Worm (Caenorhabditis elegans) whole organism, L1 larva: ENCODE data around the gene spp-28.
A peak's percentile ranks its signal among the peaks of the same experiment; 100 is the strongest.

Experiments used
- C04F5.9 ChIP-seq: sonication (generic microtip); optimal IDR thresholded peaks from 2 replicates; lab custom pipeline; 2016; ENCODE audit warnings: missing genetic modification characterization, missing compliant biosample characterization
- C16A3.4 ChIP-seq: fragments of 150-350 bp; optimal IDR thresholded peaks from 2 replicates; lab custom pipeline; 2014; ENCODE audit warnings: missing biosample characterization, missing genetic modification characterization
- Y116A8C.19 ChIP-seq: sonication (generic microtip); optimal IDR thresholded peaks from 2 replicates; lab custom pipeline; 2016; ENCODE audit warnings: missing compliant biosample characterization, missing genetic modification characterization, borderline replicate concordance
- aly-2 ChIP-seq: fragments of 150-350 bp; optimal IDR thresholded peaks from 2 replicates; lab custom pipeline; 2014; ENCODE audit warnings: missing biosample characterization, missing genetic modification characterization
- ama-1 ChIP-seq: fragments of 150-350 bp; optimal IDR thresholded peaks from 2 replicates; lab custom pipeline; 2014
- blmp-1 ChIP-seq: fragments of 150-350 bp; optimal IDR thresholded peaks from 2 replicates; lab custom pipeline; 2014; ENCODE audit warnings: missing biosample characterization, missing genetic modification characterization
- ceh-63 ChIP-seq: fragments of 200-800 bp; sonication (Bioruptor generic); optimal IDR thresholded peaks from 2 replicates; lab custom pipeline; 2018; ENCODE audit warnings: mild to moderate bottlenecking, missing genetic modification characterization, missing compliant biosample characterization
- ceh-8 ChIP-seq: fragments of 200-800 bp; sonication (Bioruptor generic); optimal IDR thresholded peaks from 2 replicates; lab custom pipeline; 2018; ENCODE audit warnings: mild to moderate bottlenecking, missing genetic modification characterization, moderate library complexity, missing compliant biosample characterization
- ces-1 ChIP-seq: fragments of 150-350 bp; optimal IDR thresholded peaks from 2 replicates; lab custom pipeline; 2014; ENCODE audit warnings: missing biosample characterization, missing genetic modification reagents, missing genetic modification characterization
- dsc-1 ChIP-seq: sonication (generic microtip); optimal IDR thresholded peaks from 2 replicates; lab custom pipeline; 2016; ENCODE audit warnings: mild to moderate bottlenecking, missing genetic modification characterization, missing compliant biosample characterization
- efl-1 ChIP-seq, 4 experiments: fragments of 150-350 bp; optimal IDR thresholded peaks in 3 of 4; peaks in 1 of 4; 1 replicate in 1 of 4; 2 replicates in 3 of 4; lab custom pipeline; 2014; ENCODE audit warnings: missing biosample characterization in 2 of 4, missing genetic modification characterization in 2 of 4, missing genetic modification reagents in 2 of 4
- egl-13 ChIP-seq: sonication (generic microtip); optimal IDR thresholded peaks from 2 replicates; lab custom pipeline; 2016; ENCODE audit warnings: missing genotype, missing genetic modification reagents, missing genetic modification characterization, missing compliant biosample characterization
- egl-27 ChIP-seq, 2 experiments: fragments of 150-350 bp in 1 of 2; sonication (generic microtip); optimal IDR thresholded peaks; 3 replicates each; lab custom pipeline; 2017 to 2018; ENCODE audit warnings: missing biosample characterization in 2 of 2, missing genetic modification characterization in 2 of 2, missing genetic modification reagents in 2 of 2
- elt-2 ChIP-seq: sonication (generic microtip); optimal IDR thresholded peaks from 2 replicates; lab custom pipeline; 2016; ENCODE audit warnings: missing genetic modification characterization, mild to moderate bottlenecking, inconsistent platforms, missing compliant biosample characterization, missing genetic modification reagents
- elt-3 ChIP-seq, 6 experiments: fragments of 150-350 bp in 1 of 6; sonication (generic microtip); optimal IDR thresholded peaks; 2 replicates each; lab custom pipeline; 2017 to 2018; ENCODE audit warnings: missing biosample characterization in 6 of 6, missing genetic modification characterization in 6 of 6, inconsistent platforms in 1 of 6
- ets-5 ChIP-seq: fragments of 200-800 bp; sonication (Bioruptor generic); IDR thresholded peaks from 2 replicates; pipeline ENCODE4 v1.3.6; 2022; ENCODE audit warnings: missing genetic modification characterization, missing compliant biosample characterization
- fkh-8 ChIP-seq: sonication (generic microtip); optimal IDR thresholded peaks from 2 replicates; lab custom pipeline; 2016; ENCODE audit warnings: mild to moderate bottlenecking, missing genetic modification characterization, missing compliant biosample characterization
- grh-1 ChIP-seq: fragments of 200-800 bp; sonication (Bioruptor generic); IDR thresholded peaks from 2 replicates; pipeline ENCODE4 v1.3.6; 2022; ENCODE audit warnings: missing genetic modification reagents, missing genetic modification characterization, missing compliant biosample characterization
- hlh-17 ChIP-seq: fragments of 200-800 bp; sonication (Bioruptor generic); optimal IDR thresholded peaks from 2 replicates; lab custom pipeline; 2018; ENCODE audit warnings: missing genetic modification characterization, mild to moderate bottlenecking, missing compliant biosample characterization, moderate library complexity, borderline replicate concordance
- hlh-4 ChIP-seq: sonication (generic microtip); optimal IDR thresholded peaks from 2 replicates; lab custom pipeline; 2016; ENCODE audit warnings: mild to moderate bottlenecking, missing genetic modification characterization, missing compliant biosample characterization
- isw-1 ChIP-seq: fragments of 200-800 bp; sonication (Bioruptor generic); IDR thresholded peaks from 2 replicates; pipeline ENCODE4 v1.3.6; 2022; ENCODE audit warnings: missing genetic modification characterization, missing compliant biosample characterization
- lin-13 ChIP-seq: fragments of 150-350 bp; optimal IDR thresholded peaks from 2 replicates; lab custom pipeline; 2014; ENCODE audit warnings: missing biosample characterization, missing genetic modification reagents, missing genetic modification characterization
- lin-14 ChIP-seq: fragments of 200-800 bp; sonication (Bioruptor generic); optimal IDR thresholded peaks from 2 replicates; lab custom pipeline; 2018; ENCODE audit warnings: mild to moderate bottlenecking, missing genetic modification characterization, moderate library complexity, missing compliant biosample characterization
- lin-35 ChIP-seq, 2 experiments: fragments of 150-350 bp; optimal IDR thresholded peaks; 2 replicates each; lab custom pipeline; 2014; ENCODE audit warnings: missing biosample characterization in 2 of 2, missing genetic modification characterization in 2 of 2, missing genetic modification reagents in 2 of 2
- lsy-2 ChIP-seq, 2 experiments: fragments of 150-350 bp; optimal IDR thresholded peaks; 2 replicates each; lab custom pipeline; 2014; ENCODE audit warnings: missing biosample characterization in 2 of 2, missing genetic modification characterization in 2 of 2
- mep-1 ChIP-seq: fragments of 150-350 bp; optimal IDR thresholded peaks from 2 replicates; lab custom pipeline; 2014; ENCODE audit warnings: missing biosample characterization, missing genetic modification characterization
- nhr-11 ChIP-seq: fragments of 150-350 bp; optimal IDR thresholded peaks from 2 replicates; lab custom pipeline; 2014; ENCODE audit warnings: missing biosample characterization, missing genetic modification characterization
- nhr-19 ChIP-seq: fragments of 200-800 bp; sonication (Bioruptor generic); conservative IDR thresholded peaks from 2 replicates; pipeline ENCODE4 v1.3.6; 2022; ENCODE audit warnings: missing genetic modification characterization, missing compliant biosample characterization
- nhr-20 ChIP-seq: sonication (generic microtip); optimal IDR thresholded peaks from 2 replicates; lab custom pipeline; 2016; ENCODE audit warnings: mild to moderate bottlenecking, missing genetic modification characterization, missing compliant biosample characterization
- nhr-237 ChIP-seq: fragments of 150-350 bp; optimal IDR thresholded peaks from 2 replicates; lab custom pipeline; 2014; ENCODE audit warnings: missing biosample characterization, missing genetic modification characterization
- nhr-47 ChIP-seq: sonication (generic microtip); optimal IDR thresholded peaks from 2 replicates; lab custom pipeline; 2016; ENCODE audit warnings: mild to moderate bottlenecking, missing genetic modification characterization, moderate library complexity, missing compliant biosample characterization
- nhr-71 ChIP-seq: sonication (generic microtip); optimal IDR thresholded peaks from 2 replicates; lab custom pipeline; 2016; ENCODE audit warnings: mild to moderate bottlenecking, missing genetic modification characterization, moderate library complexity, missing compliant biosample characterization
- nhr-85 ChIP-seq: sonication (generic microtip); peaks from one replicate; lab custom pipeline; 2016; ENCODE audit warnings: missing genetic modification characterization, inconsistent platforms, missing compliant biosample characterization
- nhr-90 ChIP-seq: sonication (generic microtip); optimal IDR thresholded peaks from 2 replicates; lab custom pipeline; 2016; ENCODE audit warnings: mild to moderate bottlenecking, missing genetic modification characterization, missing compliant biosample characterization; ENCODE audit not compliant: poor library complexity
- pag-3 ChIP-seq: sonication (generic microtip); optimal IDR thresholded peaks from 2 replicates; lab custom pipeline; 2017; ENCODE audit warnings: missing genetic modification characterization, mild to moderate bottlenecking, missing compliant biosample characterization, antibody characterized with exemption, borderline replicate concordance; ENCODE audit not compliant: insufficient read depth
- pqm-1 ChIP-seq: sonication (generic microtip); optimal IDR thresholded peaks from 3 replicates; lab custom pipeline; 2017; ENCODE audit warnings: missing biosample characterization, missing genetic modification characterization
- rnt-1 ChIP-seq: sonication (generic microtip); optimal IDR thresholded peaks from 2 replicates; lab custom pipeline; 2016; ENCODE audit warnings: mild to moderate bottlenecking, missing genetic modification characterization, moderate library complexity, missing compliant biosample characterization
- skn-1 ChIP-seq: fragments of 150-350 bp; optimal IDR thresholded peaks from 2 replicates; lab custom pipeline; 2014; ENCODE audit warnings: missing biosample characterization, missing genetic modification characterization
- snpc-4 ChIP-seq: fragments of 150-350 bp; optimal IDR thresholded peaks from 2 replicates; lab custom pipeline; 2014; ENCODE audit warnings: missing biosample characterization, missing genetic modification characterization
- snu-23 ChIP-seq: sonication (generic microtip); optimal IDR thresholded peaks from 2 replicates; lab custom pipeline; 2016; ENCODE audit warnings: missing genetic modification characterization, missing compliant biosample characterization
- sup-37 ChIP-seq: fragments of 200-800 bp; sonication (Bioruptor generic); optimal IDR thresholded peaks from 2 replicates; lab custom pipeline; 2018; ENCODE audit warnings: mild to moderate bottlenecking, missing genetic modification characterization, missing compliant biosample characterization
- swsn-7 ChIP-seq: sonication (generic microtip); optimal IDR thresholded peaks from 2 replicates; lab custom pipeline; 2016; ENCODE audit warnings: missing genetic modification characterization, missing compliant biosample characterization
- tbx-2 ChIP-seq: sonication (generic microtip); optimal IDR thresholded peaks from 2 replicates; lab custom pipeline; 2016; ENCODE audit warnings: missing genetic modification characterization, missing compliant biosample characterization
- unc-30 ChIP-seq: sonication (generic microtip); optimal IDR thresholded peaks from 2 replicates; lab custom pipeline; 2017; ENCODE audit warnings: missing biosample characterization, missing genetic modification characterization
- unc-86 ChIP-seq: sonication (generic microtip); optimal IDR thresholded peaks from 2 replicates; lab custom pipeline; 2016; ENCODE audit warnings: missing genetic modification characterization, missing compliant biosample characterization
- unc-98 ChIP-seq: fragments of 200-800 bp; sonication (Bioruptor generic); IDR thresholded peaks from 2 replicates; pipeline ENCODE4 v1.3.6; 2022; ENCODE audit warnings: missing genetic modification characterization, missing compliant biosample characterization
- xbp-1 ChIP-seq: sonication (generic microtip); optimal IDR thresholded peaks from 2 replicates; lab custom pipeline; 2016; ENCODE audit warnings: missing genetic modification characterization, missing compliant biosample characterization
- ztf-11 ChIP-seq, 2 experiments: sonication (generic microtip); optimal IDR thresholded peaks; 2 replicates each; lab custom pipeline; 2016 to 2017; ENCODE audit warnings: missing genetic modification characterization in 2 of 2, missing biosample characterization in 1 of 2, missing compliant biosample characterization in 1 of 2

The spp-28 gene

DNA sequence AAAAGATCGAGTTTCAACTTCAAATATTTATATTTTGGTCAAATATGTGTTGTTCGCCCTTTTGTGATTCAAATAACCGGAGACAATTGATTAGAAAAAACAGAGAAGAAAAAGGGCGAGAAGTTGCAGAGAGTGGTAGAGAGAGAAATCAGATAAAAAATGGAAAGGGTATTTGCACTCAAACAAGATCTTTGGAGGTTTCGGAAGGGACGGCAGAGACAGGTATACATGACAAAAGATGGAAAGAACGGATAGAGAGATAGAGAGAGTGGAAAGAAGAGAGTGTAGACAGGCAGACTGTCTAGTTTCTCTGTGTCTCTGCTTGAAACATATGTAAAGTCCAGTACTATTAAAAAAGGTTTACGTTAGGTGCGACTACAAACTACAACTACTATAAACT lies 46.0 kb upstream of the spp-28 start:
- TF ChIP-seq nhr-20 (tag; lab: Kevin White, UChicago) (peak; percentile 84), egl-13 (tag; lab: Kevin White, UChicago) (no peak), grh-1 (GFP tag; lab: Robert Waterston, UW) (0 out of 2 replicates have a peak, but pooled peaks have one; percentile 27), nhr-85 (tag; lab: Kevin White, UChicago) (peak; percentile 94), nhr-19 (peak; percentile 20; the same call in 1 of the 2 replicates), dsc-1 (no peak), nhr-90 (tag; lab: Kevin White, UChicago) (peak; percentile 19), mep-1 (peak; percentile 29), isw-1 (GFP tag; lab: Robert Waterston, UW) (no peak), lin-13 (GFP tag; lab: Kevin White, UChicago) (peak; percentile 95), elt-3 (tag; optimal IDR thresholded peaks at IDR 0.05; lab: Kevin White, UChicago) (peak in 2 of 6 experiments; percentile 12 to 30), unc-30 (tag; lab: Kevin White, UChicago) (no peak), ets-5 (no peak), ces-1 (GFP tag; lab: Kevin White, UChicago) (no peak), lsy-2 (tag; optimal IDR thresholded peaks at IDR 0.05; lab: Kevin White, UChicago) (peak in 1 of 2 experiments; percentile 45), skn-1 (tag; lab: Kevin White, UChicago) (no peak), nhr-11 (tag; lab: Kevin White, UChicago) (no peak), swsn-7 (peak; percentile 11), egl-27 (tag; optimal IDR thresholded peaks at IDR 0.05; lab: Kevin White, UChicago) (no peak), nhr-47 (tag; lab: Kevin White, UChicago) (peak; percentile 14), blmp-1 (tag; lab: Kevin White, UChicago) (peak; percentile 92), pqm-1 (tag; lab: Kevin White, UChicago) (no peak), C04F5.9 (tag; lab: Kevin White, UChicago) (no peak), ama-1 (lab: Kevin White, UChicago) (no peak), lin-35 (GFP tag; optimal IDR thresholded peaks at IDR 0.05; lab: Kevin White, UChicago) (peak in 1 of 2 experiments; percentile 45), ztf-11 (tag; optimal IDR thresholded peaks at IDR 0.05; lab: Kevin White, UChicago) (no peak), lin-14 (GFP tag; lab: Kevin White, UChicago) (peak; percentile 61), C16A3.4 (tag; lab: Kevin White, UChicago) (peak; percentile 31), snu-23 (GFP tag; lab: Kevin White, UChicago) (peak; percentile 53), tbx-2 (tag; lab: Kevin White, UChicago) (peak; percentile 33), Y116A8C.19 (tag; lab: Kevin White, UChicago) (no peak), efl-1 (optimal IDR thresholded peaks at IDR 0.05; lab: Kevin White, UChicago) (peak; percentile 31 to 54), efl-1 (GFP tag; optimal IDR thresholded peaks at IDR 0.05 in 1 of 2; lab: Kevin White, UChicago) (peak in 1 of 2 experiments; percentile 90), sup-37 (GFP tag; lab: Kevin White, UChicago) (no peak), nhr-71 (peak; percentile 63), ceh-8 (GFP tag; lab: Kevin White, UChicago) (no peak), unc-86 (tag; lab: Kevin White, UChicago) (no peak)
- TF ChIP-seq, all 84 proteins: peak for 19

DNA sequence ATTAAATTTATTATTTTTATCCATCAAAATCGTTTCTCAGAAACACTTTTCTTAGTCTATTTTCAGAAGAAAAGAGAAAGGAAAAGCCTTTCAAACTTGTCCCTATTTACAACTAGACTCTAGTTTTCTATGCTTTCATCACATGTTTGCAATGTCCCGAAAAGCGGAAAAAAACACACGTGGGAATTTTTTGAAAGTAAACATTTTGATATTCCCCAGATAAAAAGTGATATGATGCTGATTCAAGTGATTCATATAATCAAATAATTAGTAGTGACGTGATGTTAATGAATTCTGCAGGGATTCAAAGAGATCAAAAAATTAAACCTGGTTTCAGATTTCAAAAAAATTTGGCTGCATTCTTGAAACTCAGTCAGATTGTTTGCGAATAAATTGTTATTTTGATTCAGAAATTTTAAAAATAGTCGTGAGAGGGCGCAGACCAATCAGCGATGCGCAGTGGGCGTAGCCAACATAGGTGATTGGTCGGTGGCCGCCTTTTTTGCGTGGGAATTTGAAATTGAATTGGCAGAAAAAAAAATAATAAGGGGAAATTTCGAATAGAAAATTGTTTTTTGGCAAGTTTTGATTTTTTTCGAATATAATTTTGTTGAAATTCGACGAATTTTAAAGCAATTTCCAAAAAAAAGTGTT lies 44.6 kb upstream of the spp-28 start:
- no peak for TF ChIP-seq hlh-4 (tag; lab: Kevin White, UChicago)
- peak; percentile 29 for TF ChIP-seq fkh-8 (tag; lab: Kevin White, UChicago)
- no peak for TF ChIP-seq snu-23 (GFP tag; lab: Kevin White, UChicago)
- TF ChIP-seq unc-98 (GFP tag; lab: Robert Waterston, UW): no peak
- TF ChIP-seq rnt-1 (tag; lab: Kevin White, UChicago): no peak
- no peak for TF ChIP-seq snpc-4 (tag; lab: Kevin White, UChicago)
- peak; percentile 14 for TF ChIP-seq nhr-71
- TF ChIP-seq ceh-63: no peak
- no peak for TF ChIP-seq nhr-85 (tag; lab: Kevin White, UChicago)
- TF ChIP-seq hlh-17 (GFP tag; lab: Kevin White, UChicago): no peak
- TF ChIP-seq nhr-237 (tag; lab: Kevin White, UChicago): no peak
- no peak for TF ChIP-seq pag-3
- no peak for TF ChIP-seq lin-14 (GFP tag; lab: Kevin White, UChicago)
- TF ChIP-seq elt-2: no peak
- TF ChIP-seq mep-1: no peak
- peak; percentile 93 for TF ChIP-seq nhr-20 (tag; lab: Kevin White, UChicago)
- no peak for TF ChIP-seq blmp-1 (tag; lab: Kevin White, UChicago)
- TF ChIP-seq lsy-2 (tag; optimal IDR thresholded peaks at IDR 0.05; lab: Kevin White, UChicago): no peak
- TF ChIP-seq xbp-1: no peak
- no peak for TF ChIP-seq nhr-11 (tag; lab: Kevin White, UChicago)
- TF ChIP-seq nhr-19: no peak
- no peak for TF ChIP-seq skn-1 (tag; lab: Kevin White, UChicago)
- no peak for TF ChIP-seq aly-2 (tag; lab: Kevin White, UChicago)
- TF ChIP-seq elt-3 (tag; optimal IDR thresholded peaks at IDR 0.05; lab: Kevin White, UChicago): no peak
- no peak for TF ChIP-seq efl-1 (optimal IDR thresholded peaks at IDR 0.05; lab: Kevin White, UChicago)
- TF ChIP-seq efl-1 (GFP tag; optimal IDR thresholded peaks at IDR 0.05 in 1 of 2; lab: Kevin White, UChicago): peak; percentile 4 to 21
